Fruit fly (Drosophila melanogaster): Measurements from ENCODE around the gene CG5953.

DNA sequence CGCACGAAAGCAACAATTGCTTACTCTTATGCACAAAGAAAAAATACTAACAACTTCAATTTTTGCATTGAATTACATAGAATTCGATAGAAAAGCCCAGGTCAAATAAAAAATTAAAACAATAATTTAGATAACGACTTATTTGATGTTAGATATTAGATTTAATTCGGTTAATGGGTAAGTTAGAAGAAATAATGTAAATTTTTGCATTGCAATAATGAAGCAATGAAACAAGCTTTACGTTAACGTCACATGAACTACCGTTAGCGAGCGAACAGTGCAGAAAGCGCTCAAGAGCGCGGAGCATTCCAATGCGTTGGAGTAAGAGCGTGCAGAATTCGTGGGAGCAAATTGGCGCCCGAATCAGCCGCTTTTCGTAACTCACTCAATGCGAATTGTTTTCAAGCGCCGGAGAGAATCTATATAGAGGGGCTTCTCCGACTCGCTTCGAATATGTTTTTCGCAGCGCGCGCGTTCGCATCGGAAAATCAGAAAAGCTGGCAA, 11.9 kb upstream of the CG5953 start, which contains the start of gene mtgo:
- TF ChIP-seq CG8478 (optimal IDR thresholded peaks at IDR 0.05), result no peak
- TF ChIP-seq psq (optimal IDR thresholded peaks at IDR 0.05), result no peak
- no peak for TF ChIP-seq Dll (optimal IDR thresholded peaks at IDR 0.05)
- TF ChIP-seq EcR (GFP tag; optimal IDR thresholded peaks at IDR 0.05), result no peak
- TF ChIP-seq pan (optimal IDR thresholded peaks at IDR 0.05), result no peak
- no peak for TF ChIP-seq usp (GFP tag; optimal IDR thresholded peaks at IDR 0.05)
